Fruit fly (Drosophila melanogaster) whole organism, embryonic: Measurements from ENCODE around the gene CG4577.

Source experiments
- Antp ChIP-seq: fragments of 200-800 bp; sonication (Bioruptor generic); optimal IDR thresholded peaks from 3 replicates; lab custom pipeline; 2016; ENCODE audit warnings: missing biosample characterization, missing genetic modification characterization
- B-H1 ChIP-seq: fragments of 200-800 bp; sonication (Bioruptor generic); IDR thresholded peaks from 3 replicates; pipeline ENCODE4 v1.3.6; 2022; ENCODE audit warnings: missing biosample characterization, missing genetic modification characterization
- Bgb ChIP-seq: fragments of 200-800 bp; sonication (Bioruptor generic); IDR thresholded peaks from 2 replicates; pipeline ENCODE4 v1.3.6; 2022; ENCODE audit warnings: missing biosample characterization, missing genetic modification characterization; ENCODE audit not compliant: partially characterized antibody
- C15 ChIP-seq: fragments of 200-800 bp; sonication (Bioruptor generic); IDR thresholded peaks from 3 replicates; pipeline ENCODE4 v1.3.6; 2022; ENCODE audit warnings: missing biosample characterization, missing genetic modification characterization
- CG12104 ChIP-seq: fragments of 200-800 bp; sonication (Bioruptor generic); optimal IDR thresholded peaks from 3 replicates; lab custom pipeline; 2016; ENCODE audit warnings: missing biosample characterization, missing genetic modification characterization
- CG12219 ChIP-seq: fragments of 200-800 bp; sonication (Bioruptor generic); optimal IDR thresholded peaks from 3 replicates; lab custom pipeline; 2018; ENCODE audit warnings: missing biosample characterization, mild to moderate bottlenecking, missing genetic modification characterization
- CG1529 ChIP-seq: fragments of 200-800 bp; sonication (Bioruptor generic); optimal IDR thresholded peaks from 3 replicates; lab custom pipeline; 2018; ENCODE audit warnings: missing biosample characterization, missing genetic modification characterization
- CG18011 ChIP-seq: fragments of 200-800 bp; sonication (Bioruptor generic); optimal IDR thresholded peaks from 2 replicates; lab custom pipeline; 2017; ENCODE audit warnings: missing biosample characterization, missing genetic modification characterization, mild to moderate bottlenecking, moderate library complexity, missing genotype
- CG30403 ChIP-seq: fragments of 200-800 bp; sonication (Bioruptor generic); optimal IDR thresholded peaks from 3 replicates; lab custom pipeline; 2016; ENCODE audit warnings: missing biosample characterization, missing genetic modification characterization
- CG34224 ChIP-seq: fragments of 200-800 bp; sonication (Bioruptor generic); IDR thresholded peaks from 3 replicates; pipeline ENCODE4 v1.3.6; 2022; ENCODE audit warnings: missing biosample characterization, missing genetic modification characterization; ENCODE audit not compliant: partially characterized antibody
- CG6813 ChIP-seq: fragments of 200-800 bp; sonication (Bioruptor generic); optimal IDR thresholded peaks from 2 replicates; lab custom pipeline; 2017; ENCODE audit warnings: missing biosample characterization, missing genetic modification characterization, mild to moderate bottlenecking, moderate library complexity, missing genetic modification reagents
- CG8290 ChIP-seq, 3 experiments: fragments of 200-800 bp; sonication (Bioruptor generic); optimal IDR thresholded peaks; 2 replicates each; lab custom pipeline; 2016 to 2019; ENCODE audit warnings: missing biosample characterization in 3 of 3, missing genetic modification characterization in 3 of 3, mild to moderate bottlenecking in 2 of 3, moderate library complexity in 1 of 3
- CG9932 ChIP-seq: fragments of 200-800 bp; sonication (Bioruptor generic); IDR thresholded peaks from 2 replicates; pipeline ENCODE4 v1.3.6; 2022; ENCODE audit warnings: missing biosample characterization, missing genetic modification characterization
- CrebB ChIP-seq: fragments of 200-800 bp; sonication (Bioruptor generic); optimal IDR thresholded peaks from 3 replicates; lab custom pipeline; 2018; ENCODE audit warnings: missing biosample characterization, mild to moderate bottlenecking, missing genetic modification characterization
- Dad ChIP-seq: fragments of 200-800 bp; sonication (Bioruptor generic); optimal IDR thresholded peaks from 3 replicates; lab custom pipeline; 2016; ENCODE audit warnings: missing biosample characterization, missing genetic modification characterization
- Dref ChIP-seq: fragments of 200-800 bp; sonication (Bioruptor generic); IDR thresholded peaks from 2 replicates; pipeline ENCODE4 v1.3.6; 2022; ENCODE audit warnings: missing biosample characterization, missing genetic modification characterization
- Fer1 ChIP-seq: fragments of 200-800 bp; sonication (Bioruptor generic); optimal IDR thresholded peaks from 2 replicates; lab custom pipeline; 2017; ENCODE audit warnings: missing biosample characterization, mild to moderate bottlenecking, missing genetic modification characterization
- Fer3 ChIP-seq: fragments of 200-800 bp; sonication (Bioruptor generic); optimal IDR thresholded peaks from 2 replicates; lab custom pipeline; 2018; ENCODE audit warnings: missing biosample characterization, mild to moderate bottlenecking, missing genetic modification characterization, moderate library complexity
- Gug ChIP-seq: fragments of 200-800 bp; sonication (Bioruptor generic); IDR thresholded peaks from 4 replicates; pipeline ENCODE4 v1.3.6; 2022; ENCODE audit warnings: missing biosample characterization, missing genetic modification characterization
- Lpt ChIP-seq: fragments of >200 bp; optimal IDR thresholded peaks from 2 replicates; lab custom pipeline; 2018; ENCODE audit warnings: missing biosample characterization, missing genetic modification characterization
- Med ChIP-seq: fragments of 200-800 bp; sonication (Bioruptor generic); peaks from one replicate; lab custom pipeline; 2016; ENCODE audit warnings: missing biosample characterization, missing genetic modification characterization, mild to moderate bottlenecking, inconsistent platforms, moderate library complexity
- Rx ChIP-seq: fragments of 200-800 bp; sonication (Bioruptor generic); IDR thresholded peaks from 2 replicates; pipeline ENCODE4 v1.3.6; 2022; ENCODE audit warnings: missing biosample characterization, missing genetic modification characterization
- Sry-δ ChIP-seq: fragments of 200-800 bp; sonication (Bioruptor generic); optimal IDR thresholded peaks from 2 replicates; lab custom pipeline; 2016; ENCODE audit warnings: missing biosample characterization, missing genetic modification characterization
- Trl ChIP-seq, 3 experiments: fragments of >200 bp in 2 of 3; fragments of 200-800 bp in 1 of 3; sonication (Bioruptor generic) in 1 of 3; optimal IDR thresholded peaks; 2 replicates in 1 of 3; 3 replicates in 2 of 3; lab custom pipeline; 2016 to 2017; ENCODE audit warnings: missing biosample characterization in 1 of 3, missing genetic modification characterization in 1 of 3
- Vsx1 ChIP-seq: fragments of 200-800 bp; sonication (Bioruptor generic); optimal IDR thresholded peaks from 2 replicates; lab custom pipeline; 2017; ENCODE audit warnings: missing biosample characterization, mild to moderate bottlenecking, missing genetic modification characterization, missing genetic modification reagents
- abd-A ChIP-seq: fragments of 200-800 bp; sonication (Bioruptor generic); optimal IDR thresholded peaks from 3 replicates; lab custom pipeline; 2019; ENCODE audit warnings: missing biosample characterization, mild to moderate bottlenecking, missing genetic modification characterization, moderate library complexity
- ac ChIP-seq: fragments of 200-800 bp; sonication (Bioruptor generic); optimal IDR thresholded peaks from 3 replicates; lab custom pipeline; 2017; ENCODE audit warnings: missing biosample characterization, mild to moderate bottlenecking, missing genetic modification characterization
- ash1 ChIP-seq: fragments of 200-800 bp; sonication (Bioruptor generic); optimal IDR thresholded peaks from 2 replicates; lab custom pipeline; 2018; ENCODE audit warnings: missing biosample characterization, mild to moderate bottlenecking, missing genetic modification characterization
- crol ChIP-seq: fragments of 200-800 bp; sonication (Bioruptor generic); IDR thresholded peaks from 2 replicates; pipeline ENCODE4 v1.3.6; 2022; ENCODE audit warnings: missing biosample characterization, missing genetic modification characterization
- danr ChIP-seq: fragments of 200-800 bp; sonication (Bioruptor generic); IDR thresholded peaks from 2 replicates; pipeline ENCODE4 v1.3.6; 2022; ENCODE audit warnings: missing biosample characterization, missing genetic modification characterization
- dimm ChIP-seq: fragments of 200-800 bp; sonication (Bioruptor generic); IDR thresholded peaks from 2 replicates; pipeline ENCODE4 v1.3.6; 2022; ENCODE audit warnings: missing biosample characterization, missing genetic modification characterization
- ems ChIP-seq: fragments of 200-800 bp; sonication (Bioruptor generic); optimal IDR thresholded peaks from 3 replicates; lab custom pipeline; 2016; ENCODE audit warnings: missing biosample characterization, missing genetic modification characterization
- ewg ChIP-seq: fragments of 200-800 bp; sonication (Bioruptor generic); optimal IDR thresholded peaks from 3 replicates; lab custom pipeline; 2017; ENCODE audit warnings: mild to moderate bottlenecking, missing biosample characterization, missing genetic modification reagents, missing genetic modification characterization
- fu2 ChIP-seq: fragments of 200-800 bp; sonication (Bioruptor generic); optimal IDR thresholded peaks from 2 replicates; lab custom pipeline; 2016; ENCODE audit warnings: missing biosample characterization, missing genetic modification characterization
- gcm2 ChIP-seq: fragments of 200-800 bp; sonication (Bioruptor generic); optimal IDR thresholded peaks from 2 replicates; lab custom pipeline; 2016; ENCODE audit warnings: missing biosample characterization, missing genetic modification characterization
- grn ChIP-seq: fragments of 200-800 bp; sonication (Bioruptor generic); optimal IDR thresholded peaks from 3 replicates; lab custom pipeline; 2017; ENCODE audit warnings: missing biosample characterization, missing genetic modification characterization
- gsb ChIP-seq: fragments of 200-800 bp; sonication (Bioruptor generic); IDR thresholded peaks from 2 replicates; pipeline ENCODE4 v1.3.6; 2022; ENCODE audit warnings: missing biosample characterization, missing genetic modification characterization
- gt ChIP-seq: fragments of 200-800 bp; sonication (Bioruptor generic); IDR thresholded peaks from 2 replicates; pipeline ENCODE4 v1.3.6; 2022; ENCODE audit warnings: missing biosample characterization, missing genetic modification characterization
- hb ChIP-seq: fragments of 200-800 bp; sonication (Bioruptor generic); IDR thresholded peaks from 3 replicates; pipeline ENCODE4 v1.3.6; 2022; ENCODE audit warnings: missing biosample characterization, missing genetic modification characterization; ENCODE audit not compliant: partially characterized antibody
- ind ChIP-seq: fragments of 200-800 bp; sonication (Bioruptor generic); optimal IDR thresholded peaks from 3 replicates; lab custom pipeline; 2016; ENCODE audit warnings: missing biosample characterization, missing genetic modification characterization
- inv ChIP-seq: fragments of 200-800 bp; sonication (Bioruptor generic); IDR thresholded peaks from 2 replicates; pipeline ENCODE4 v1.3.6; 2022; ENCODE audit warnings: missing biosample characterization, missing genetic modification characterization; ENCODE audit not compliant: partially characterized antibody
- jumu ChIP-seq: fragments of 200-800 bp; sonication (Bioruptor generic); optimal IDR thresholded peaks from 3 replicates; lab custom pipeline; 2016; ENCODE audit warnings: missing biosample characterization, missing genetic modification characterization
- maf-S ChIP-seq: fragments of 200-800 bp; sonication (Bioruptor generic); optimal IDR thresholded peaks from 2 replicates; lab custom pipeline; 2016; ENCODE audit warnings: missing biosample characterization, missing genetic modification characterization
- pros ChIP-seq: fragments of 200-800 bp; sonication (Bioruptor generic); optimal IDR thresholded peaks from 3 replicates; lab custom pipeline; 2019; ENCODE audit warnings: missing biosample characterization, mild to moderate bottlenecking, missing genetic modification characterization, moderate library complexity
- run ChIP-seq: fragments of 200-800 bp; sonication (Bioruptor generic); optimal IDR thresholded peaks from 3 replicates; lab custom pipeline; 2018; ENCODE audit warnings: missing biosample characterization, mild to moderate bottlenecking, missing genetic modification characterization
- scrt ChIP-seq: fragments of 200-800 bp; sonication (Bioruptor generic); optimal IDR thresholded peaks from 2 replicates; lab custom pipeline; 2018; ENCODE audit warnings: missing biosample characterization, mild to moderate bottlenecking, missing genetic modification characterization, moderate library complexity
- tin ChIP-seq: fragments of 200-800 bp; sonication (Bioruptor generic); optimal IDR thresholded peaks from 3 replicates; lab custom pipeline; 2016; ENCODE audit warnings: missing biosample characterization, missing genetic modification characterization
- usp ChIP-seq: fragments of >200 bp; optimal IDR thresholded peaks from 2 replicates; lab custom pipeline; 2017; ENCODE audit warnings: missing biosample characterization, missing genetic modification characterization
- zf30C ChIP-seq: fragments of 200-800 bp; sonication (Bioruptor generic); optimal IDR thresholded peaks from 3 replicates; lab custom pipeline; 2018; ENCODE audit warnings: missing biosample characterization, mild to moderate bottlenecking, missing genetic modification characterization
- zfh1 ChIP-seq: fragments of 200-800 bp; sonication (Bioruptor generic); IDR thresholded peaks from 3 replicates; pipeline ENCODE4 v1.3.6; 2022; ENCODE audit warnings: missing biosample characterization, missing genetic modification characterization

CG4577 gene

dm6 chr2L:1136993-1137392, 2.5 kb downstream of the CG4577 start:
- TF ChIP-seq gsb (no peak), scrt (GFP tag; lab: Kevin White, UChicago) (peak; percentile 93), ind (GFP tag; lab: Kevin White, UChicago) (no peak), pros (GFP tag; lab: Kevin White, UChicago) (no peak), Sry-δ (no peak), Fer1 (no peak), Med (peak; percentile 11), gt (GFP tag; lab: Robert Waterston, UW) (no peak), Vsx1 (GFP tag; lab: Kevin White, UChicago) (no peak), zf30C (GFP tag; lab: Kevin White, UChicago) (no peak), abd-A (tag; lab: Kevin White, UChicago) (peak; percentile 1), gcm2 (GFP tag; lab: Kevin White, UChicago) (no peak), CG12219 (GFP tag; lab: Kevin White, UChicago) (no peak), Bgb (GFP tag; lab: Robert Waterston, UW) (no peak)
- TF ChIP-seq, all 482 proteins: peak for 3

- TF ChIP-seq hb (GFP tag; lab: Robert Waterston, UW) (no peak), Rx (GFP tag; lab: Robert Waterston, UW) (no peak), inv (no peak), CG34224 (no peak), grn (peak; percentile 58), CG12104 (no peak), Dref (GFP tag; lab: Robert Waterston, UW) (0 out of 2 replicates have a peak, but pooled peaks have one; percentile 29), tin (GFP tag; lab: Kevin White, UChicago) (no peak), CG18011 (GFP tag; lab: Kevin White, UChicago) (no peak), Fer3 (tag; lab: Kevin White, UChicago) (no peak), maf-S (GFP tag; lab: Kevin White, UChicago) (no peak), ac (GFP tag; lab: Kevin White, UChicago) (no peak), Dad (GFP tag; lab: Kevin White, UChicago) (no peak), Antp (GFP tag; lab: Kevin White, UChicago) (no peak), CG30403 (GFP tag; lab: Kevin White, UChicago) (peak; percentile 14), run (no peak), Lpt (GFP tag; lab: Kevin White, UChicago) (no peak), dimm (no peak), ewg (GFP tag; lab: Kevin White, UChicago) (peak; percentile 99), CG6813 (GFP tag; lab: Kevin White, UChicago) (no peak), ems (GFP tag; lab: Kevin White, UChicago) (no peak), crol (GFP tag; lab: Robert Waterston, UW) (no peak), CG8290 (GFP tag; optimal IDR thresholded peaks at IDR 0.05; lab: Kevin White, UChicago) (no peak), CG8290 (tag; optimal IDR thresholded peaks at IDR 0.05; lab: Kevin White, UChicago) (peak in 1 of 2 experiments; percentile 67), B-H1 (GFP tag; lab: Robert Waterston, UW) (no peak), jumu (GFP tag; lab: Kevin White, UChicago) (no peak), CG9932 (GFP tag; lab: Robert Waterston, UW) (no peak), CG1529 (no peak), CrebB (tag; lab: Kevin White, UChicago) (peak; percentile 33), Trl (optimal IDR thresholded peaks at IDR 0.05; lab: Kevin White, UChicago) (peak in 1 of 2 experiments; percentile 3), Trl (GFP tag; optimal IDR thresholded peaks at IDR 0.05; lab: Kevin White, UChicago) (no peak), fu2 (GFP tag; lab: Kevin White, UChicago) (no peak), zfh1 (GFP tag; lab: Robert Waterston, UW) (no peak), ash1 (no peak), danr (GFP tag; lab: Robert Waterston, UW) (no peak), C15 (0 out of 3 replicates have a peak, but pooled peaks have one; percentile 4), Gug (GFP tag; lab: Robert Waterston, UW) (no peak), usp (GFP tag; lab: Kevin White, UChicago) (no peak)
Observed at dm6 chr2L:1142730-1143281, 8.3 kb downstream of the CG4577 start, which contains the start of gene MFS3. MFS3 (plus strand) TSS chr2L:1143201.
